Worm (Caenorhabditis elegans) whole organism, L3 larva: ENCODE measurements around the gene C14C10.1.

Source experiments
- R02D3.7 ChIP-seq: fragments of 150-350 bp; optimal IDR thresholded peaks from 2 replicates; lab custom pipeline; 2014; ENCODE audit warnings: missing biosample characterization, missing genetic modification characterization
- aly-2 ChIP-seq: fragments of 150-350 bp; optimal IDR thresholded peaks from 2 replicates; lab custom pipeline; 2014; ENCODE audit warnings: missing biosample characterization, missing genetic modification characterization
- ama-1 ChIP-seq: fragments of 150-350 bp; optimal IDR thresholded peaks from 2 replicates; lab custom pipeline; 2018
- ceh-16 ChIP-seq: sonication (generic microtip); optimal IDR thresholded peaks from 2 replicates; lab custom pipeline; 2017; ENCODE audit warnings: missing biosample characterization, missing genetic modification characterization
- ceh-28 ChIP-seq: fragments of 150-350 bp; optimal IDR thresholded peaks from 2 replicates; lab custom pipeline; 2014; ENCODE audit warnings: missing biosample characterization, missing genetic modification reagents, missing genetic modification characterization
- ceh-82 ChIP-seq: fragments of 150-350 bp; optimal IDR thresholded peaks from 2 replicates; lab custom pipeline; 2014; ENCODE audit warnings: missing biosample characterization, missing genetic modification characterization
- egl-27 ChIP-seq: sonication (generic microtip); optimal IDR thresholded peaks from 4 replicates; lab custom pipeline; 2017; ENCODE audit warnings: missing biosample characterization, missing genetic modification reagents, missing genetic modification characterization
- egl-5 ChIP-seq: fragments of 150-350 bp; optimal IDR thresholded peaks from 2 replicates; lab custom pipeline; 2017; ENCODE audit warnings: missing biosample characterization, missing genetic modification reagents, missing genetic modification characterization, inconsistent platforms
- elt-1 ChIP-seq: fragments of 150-350 bp; optimal IDR thresholded peaks from 2 replicates; lab custom pipeline; 2014; ENCODE audit warnings: missing biosample characterization, missing genetic modification characterization
- elt-2 ChIP-seq: sonication (generic microtip); optimal IDR thresholded peaks from 2 replicates; lab custom pipeline; 2016; ENCODE audit warnings: missing genetic modification reagents, mild to moderate bottlenecking, missing genetic modification characterization, missing compliant biosample characterization
- elt-3 ChIP-seq, 3 experiments: fragments of 150-350 bp in 1 of 3; sonication (generic microtip) in 2 of 3; optimal IDR thresholded peaks; 2 replicates in 2 of 3; 4 replicates in 1 of 3; lab custom pipeline; 2014 to 2017; ENCODE audit warnings: missing biosample characterization in 3 of 3, missing genetic modification characterization in 3 of 3
- eor-1 ChIP-seq, 2 experiments: fragments of 150-350 bp; optimal IDR thresholded peaks; 2 replicates each; lab custom pipeline; 2014 to 2018; ENCODE audit warnings: missing biosample characterization in 2 of 2, missing genetic modification characterization in 2 of 2
- fkh-10 ChIP-seq: sonication (generic microtip); optimal IDR thresholded peaks from 2 replicates; lab custom pipeline; 2017; ENCODE audit warnings: missing biosample characterization, missing genetic modification reagents, missing genetic modification characterization
- fkh-2 ChIP-seq: fragments of 150-350 bp; optimal IDR thresholded peaks from 2 replicates; lab custom pipeline; 2014; ENCODE audit warnings: missing biosample characterization, missing genetic modification reagents, missing genetic modification characterization
- hmg-11 ChIP-seq: sonication (generic microtip); optimal IDR thresholded peaks from 2 replicates; lab custom pipeline; 2016; ENCODE audit warnings: missing genetic modification characterization, missing compliant biosample characterization
- jun-1 ChIP-seq: fragments of 150-350 bp; optimal IDR thresholded peaks from 2 replicates; lab custom pipeline; 2014; ENCODE audit warnings: missing biosample characterization, missing genetic modification reagents, missing genetic modification characterization
- lin-39 ChIP-seq: fragments of 150-350 bp; optimal IDR thresholded peaks from 2 replicates; lab custom pipeline; 2018; ENCODE audit warnings: missing biosample characterization, missing genetic modification reagents, missing genetic modification characterization
- lsy-12 ChIP-seq: sonication (generic microtip); optimal IDR thresholded peaks from 2 replicates; lab custom pipeline; 2016; ENCODE audit warnings: mild to moderate bottlenecking, missing genetic modification characterization, missing compliant biosample characterization
- mdl-1 ChIP-seq: fragments of 150-350 bp; optimal IDR thresholded peaks from 2 replicates; lab custom pipeline; 2014; ENCODE audit warnings: missing biosample characterization, missing genetic modification characterization
- mml-1 ChIP-seq: fragments of 150-350 bp; sonication (generic microtip); optimal IDR thresholded peaks from 3 replicates; lab custom pipeline; 2014; ENCODE audit warnings: missing biosample characterization, missing genetic modification characterization
- nfya-1 ChIP-seq: sonication (generic microtip); optimal IDR thresholded peaks from 2 replicates; lab custom pipeline; 2017; ENCODE audit warnings: missing genetic modification characterization, mild to moderate bottlenecking, missing compliant biosample characterization, antibody characterized with exemption, moderate library complexity; ENCODE audit not compliant: insufficient read depth
- nhr-11 ChIP-seq: fragments of 150-350 bp; optimal IDR thresholded peaks from 2 replicates; lab custom pipeline; 2014; ENCODE audit warnings: missing biosample characterization, missing genetic modification characterization
- nhr-12 ChIP-seq: fragments of 150-350 bp; optimal IDR thresholded peaks from 2 replicates; lab custom pipeline; 2014; ENCODE audit warnings: missing biosample characterization, missing genetic modification characterization
- nhr-23 ChIP-seq: fragments of 150-350 bp; optimal IDR thresholded peaks from 2 replicates; lab custom pipeline; 2014; ENCODE audit warnings: missing biosample characterization, missing genetic modification reagents, missing genetic modification characterization
- nhr-237 ChIP-seq: fragments of 150-350 bp; optimal IDR thresholded peaks from 2 replicates; lab custom pipeline; 2014; ENCODE audit warnings: missing biosample characterization, missing genetic modification characterization
- nhr-25 ChIP-seq: sonication (generic microtip); optimal IDR thresholded peaks from 2 replicates; lab custom pipeline; 2017; ENCODE audit warnings: missing biosample characterization, missing genetic modification characterization
- nhr-28 ChIP-seq: fragments of 150-350 bp; optimal IDR thresholded peaks from 2 replicates; lab custom pipeline; 2014; ENCODE audit warnings: missing biosample characterization, missing genetic modification characterization
- nhr-43 ChIP-seq: sonication (generic microtip); optimal IDR thresholded peaks from 2 replicates; lab custom pipeline; 2016; ENCODE audit warnings: mild to moderate bottlenecking, missing genetic modification characterization, missing compliant biosample characterization; ENCODE audit not compliant: poor library complexity, severe bottlenecking
- nhr-67 ChIP-seq: fragments of 150-350 bp; optimal IDR thresholded peaks from 2 replicates; lab custom pipeline; 2014; ENCODE audit warnings: missing biosample characterization, missing genetic modification characterization
- nhr-77 ChIP-seq: fragments of 150-350 bp; optimal IDR thresholded peaks from 2 replicates; lab custom pipeline; 2014; ENCODE audit warnings: missing biosample characterization, missing genetic modification characterization
- pha-4 ChIP-seq: fragments of 150-350 bp; optimal IDR thresholded peaks from 2 replicates; lab custom pipeline; 2014; ENCODE audit warnings: missing biosample characterization, missing genetic modification reagents, missing genetic modification characterization
- pqm-1 ChIP-seq: fragments of 150-350 bp; optimal IDR thresholded peaks from 2 replicates; lab custom pipeline; 2017; ENCODE audit warnings: missing biosample characterization, missing genetic modification characterization, inconsistent platforms
- tbx-2 ChIP-seq: sonication (generic microtip); optimal IDR thresholded peaks from 2 replicates; lab custom pipeline; 2016; ENCODE audit warnings: mild to moderate bottlenecking, missing genetic modification characterization, missing compliant biosample characterization
- ztf-11 ChIP-seq: fragments of 150-350 bp; optimal IDR thresholded peaks from 2 replicates; lab custom pipeline; 2014; ENCODE audit warnings: missing biosample characterization, missing genetic modification characterization
- ztf-4 ChIP-seq: fragments of 150-350 bp; optimal IDR thresholded peaks from 2 replicates; lab custom pipeline; 2014; ENCODE audit warnings: missing biosample characterization, missing genetic modification characterization

The C14C10.1 gene

DNA sequence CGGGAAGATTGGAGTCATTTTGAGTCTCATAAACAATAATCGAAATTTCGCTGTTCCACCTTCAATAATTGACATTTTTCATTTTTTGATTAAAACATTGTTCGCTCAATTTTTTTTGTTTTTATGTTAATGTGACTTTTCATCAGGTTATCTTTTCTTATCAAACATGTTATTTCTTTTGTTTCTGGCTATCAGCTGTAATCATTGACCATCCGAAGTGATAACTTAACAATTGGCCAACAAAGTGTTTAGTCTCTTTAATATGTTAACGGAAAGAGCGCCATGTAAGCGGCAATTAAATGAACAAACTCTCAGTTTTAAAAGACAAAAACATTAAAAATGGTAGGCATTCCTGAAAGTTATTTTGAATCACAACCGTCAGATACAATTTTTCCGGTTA lies 45.9 kb downstream of the C14C10.1 start:
- TF ChIP-seq hmg-11 (tag; lab: Kevin White, UChicago) (no peak), mdl-1 (tag; lab: Kevin White, UChicago) (no peak), elt-2 (tag; lab: Kevin White, UChicago) (peak; percentile 77), nhr-67 (tag; lab: Kevin White, UChicago) (no peak), aly-2 (tag; lab: Kevin White, UChicago) (no peak), pqm-1 (tag; lab: Kevin White, UChicago) (peak; percentile 52)

DNA sequence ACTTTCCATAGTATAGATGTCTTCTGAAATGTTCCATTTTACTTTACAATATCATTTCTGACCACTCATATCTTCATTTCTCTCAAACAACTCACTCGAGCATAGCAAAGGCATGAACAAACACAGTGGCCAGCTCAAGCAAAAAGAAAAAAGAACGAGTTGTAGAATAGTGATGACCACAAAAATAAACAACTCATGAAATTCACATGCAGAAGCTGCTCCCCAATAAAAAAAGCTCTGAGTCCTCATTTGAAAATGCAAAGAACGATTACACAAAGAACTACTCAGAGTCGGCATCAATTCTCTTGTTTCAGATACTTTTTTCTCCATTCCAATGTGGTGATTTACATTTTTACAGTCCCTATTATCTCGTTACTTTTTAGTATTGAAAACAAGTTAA lies 46.6 kb downstream of the C14C10.1 start:
- no peak for TF ChIP-seq ceh-16 (tag; lab: Kevin White, UChicago)
- TF ChIP-seq nhr-237 (tag; lab: Kevin White, UChicago): no peak
- no peak for TF ChIP-seq egl-27 (tag; lab: Kevin White, UChicago)
- peak; percentile 76 for TF ChIP-seq mml-1 (tag; lab: Kevin White, UChicago)
- TF ChIP-seq egl-5: peak; percentile 32
- TF ChIP-seq pqm-1 (tag; lab: Kevin White, UChicago): no peak
- no peak for TF ChIP-seq ztf-4

DNA sequence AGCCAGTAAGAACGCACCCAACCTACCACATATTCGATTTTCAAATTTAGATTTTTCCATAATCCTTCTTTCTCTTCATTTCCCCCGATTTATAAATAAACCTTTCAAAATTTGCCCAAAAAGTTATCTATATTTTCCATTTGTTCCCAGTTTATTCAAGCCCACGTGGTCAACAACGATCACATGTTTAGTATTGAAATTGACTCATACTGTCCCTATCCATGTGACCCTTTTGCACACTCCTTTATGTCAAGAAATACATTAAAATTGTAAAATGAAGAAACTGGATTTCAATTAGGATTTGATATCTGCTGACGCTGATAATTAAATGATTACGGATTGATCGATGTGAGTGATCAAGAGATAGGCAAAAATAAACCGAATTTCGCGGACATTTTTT lies 47.1 kb downstream of the C14C10.1 start:
- peak; percentile 23 for TF ChIP-seq nhr-43 (tag; lab: Kevin White, UChicago)
- TF ChIP-seq nhr-23 (tag; lab: Kevin White, UChicago): no peak
- TF ChIP-seq pha-4 (tag; lab: Kevin White, UChicago): peak; percentile 94
- TF ChIP-seq nhr-28: no peak
- TF ChIP-seq pqm-1 (tag; lab: Kevin White, UChicago): peak; percentile 62
- no peak for TF ChIP-seq nhr-77 (tag; lab: Kevin White, UChicago)
- peak; percentile 40 for TF ChIP-seq nhr-25 (tag; lab: Kevin White, UChicago)
- peak; percentile 63 for TF ChIP-seq jun-1 (tag; lab: Kevin White, UChicago)
- peak; percentile 43 for TF ChIP-seq elt-2 (tag; lab: Kevin White, UChicago)

ce11 chrV:12636248-12636647 lies 48.1 kb downstream of the C14C10.1 start:
- TF ChIP-seq nhr-25 (tag; lab: Kevin White, UChicago) (peak; percentile 63), tbx-2 (no peak), egl-5 (peak; percentile 2)

DNA sequence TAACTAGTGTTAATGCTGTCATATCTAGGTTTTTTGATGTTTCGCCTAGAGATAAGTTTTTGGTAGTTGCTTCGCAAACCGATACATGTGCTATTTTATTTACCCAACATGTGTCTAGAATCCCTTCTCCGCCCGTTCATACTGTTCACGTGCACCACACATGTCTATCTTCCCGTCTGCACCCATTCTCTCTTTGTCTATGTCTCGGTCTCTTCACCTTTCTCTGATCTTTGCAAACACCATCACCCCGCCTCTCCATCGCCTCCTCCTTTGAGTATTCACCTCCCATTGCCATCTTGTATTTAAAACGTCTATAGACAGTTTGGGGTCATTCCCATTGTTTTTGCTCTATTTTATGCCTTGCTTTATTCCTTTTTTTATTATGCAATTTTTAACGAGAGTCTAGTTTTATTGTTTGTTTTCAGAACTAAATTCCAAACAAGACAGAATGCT lies 49.1 kb downstream of the C14C10.1 start, which contains the start of gene F56H9.2:
Gene F56H9.2, plus strand, starts transcription at position 426 of the 453 bp plus-strand sequence.
- TF ChIP-seq pha-4 (tag; lab: Kevin White, UChicago) (peak; percentile 90), nhr-12 (tag; lab: Kevin White, UChicago) (no peak), pqm-1 (tag; lab: Kevin White, UChicago) (peak; percentile 71), egl-27 (tag; lab: Kevin White, UChicago) (peak; percentile 74), mml-1 (tag; lab: Kevin White, UChicago) (peak; percentile 96), fkh-2 (tag; lab: Kevin White, UChicago) (no peak), jun-1 (tag; lab: Kevin White, UChicago) (peak; percentile 62), ztf-11 (no peak), nhr-67 (tag; lab: Kevin White, UChicago) (no peak), nhr-11 (tag; lab: Kevin White, UChicago) (no peak), lin-39 (tag; lab: Kevin White, UChicago) (no peak), hmg-11 (tag; lab: Kevin White, UChicago) (no peak), fkh-10 (GFP tag; lab: Kevin White, UChicago) (no peak), elt-2 (tag; lab: Kevin White, UChicago) (peak; percentile 85), ztf-4 (no peak), ceh-28 (peak; percentile 61), nfya-1 (tag; lab: Kevin White, UChicago) (peak; percentile 64), aly-2 (tag; lab: Kevin White, UChicago) (no peak), ama-1 (lab: Kevin White, UChicago) (peak; percentile 8), lsy-12 (tag; lab: Kevin White, UChicago) (no peak), nhr-43 (tag; lab: Kevin White, UChicago) (peak; percentile 89), nhr-28 (no peak), nhr-25 (tag; lab: Kevin White, UChicago) (peak; percentile 93), ceh-82 (tag; lab: Kevin White, UChicago) (no peak), mdl-1 (tag; lab: Kevin White, UChicago) (peak; percentile 72), elt-3 (tag; optimal IDR thresholded peaks at IDR 0.05; lab: Kevin White, UChicago) (no peak), egl-5 (no peak), ceh-16 (tag; lab: Kevin White, UChicago) (no peak), nhr-23 (tag; lab: Kevin White, UChicago) (peak; percentile 71), elt-1 (tag; lab: Kevin White, UChicago) (peak; percentile 19), tbx-2 (peak; percentile 11), eor-1 (tag; optimal IDR thresholded peaks at IDR 0.05; lab: Kevin White, UChicago) (no peak), R02D3.7 (tag; lab: Kevin White, UChicago) (peak; percentile 27)
